Worm (Caenorhabditis elegans) whole organism, L3 larva: ENCODE data around the gene F02D10.2.

Experiments
- ceh-9 ChIP-seq: sonication (generic microtip); optimal IDR thresholded peaks from 2 replicates; lab custom pipeline; 2018; ENCODE audit warnings: missing biosample characterization, missing genetic modification characterization
- elt-2 ChIP-seq: sonication (generic microtip); optimal IDR thresholded peaks from 2 replicates; lab custom pipeline; 2016; ENCODE audit warnings: missing genetic modification reagents, mild to moderate bottlenecking, missing genetic modification characterization, missing compliant biosample characterization
- elt-3 ChIP-seq, 3 experiments: fragments of 150-350 bp in 1 of 3; sonication (generic microtip) in 2 of 3; optimal IDR thresholded peaks; 2 replicates in 2 of 3; 4 replicates in 1 of 3; lab custom pipeline; 2014 to 2017; ENCODE audit warnings: missing biosample characterization in 3 of 3, missing genetic modification characterization in 3 of 3
- fkh-2 ChIP-seq: fragments of 150-350 bp; optimal IDR thresholded peaks from 2 replicates; lab custom pipeline; 2014; ENCODE audit warnings: missing biosample characterization, missing genetic modification reagents, missing genetic modification characterization
- fos-1 ChIP-seq: fragments of 150-350 bp; optimal IDR thresholded peaks from 2 replicates; lab custom pipeline; 2014; ENCODE audit warnings: missing biosample characterization, missing genetic modification characterization
- nhr-237 ChIP-seq: fragments of 150-350 bp; optimal IDR thresholded peaks from 2 replicates; lab custom pipeline; 2014; ENCODE audit warnings: missing biosample characterization, missing genetic modification characterization
- nhr-28 ChIP-seq: fragments of 150-350 bp; optimal IDR thresholded peaks from 2 replicates; lab custom pipeline; 2014; ENCODE audit warnings: missing biosample characterization, missing genetic modification characterization
- pha-4 ChIP-seq: fragments of 150-350 bp; optimal IDR thresholded peaks from 2 replicates; lab custom pipeline; 2014; ENCODE audit warnings: missing biosample characterization, missing genetic modification reagents, missing genetic modification characterization
- snpc-4 ChIP-seq: fragments of 150-350 bp; optimal IDR thresholded peaks from 2 replicates; lab custom pipeline; 2014; ENCODE audit warnings: missing biosample characterization, missing genetic modification characterization
- ztf-11 ChIP-seq: fragments of 150-350 bp; optimal IDR thresholded peaks from 2 replicates; lab custom pipeline; 2014; ENCODE audit warnings: missing biosample characterization, missing genetic modification characterization
- ztf-4 ChIP-seq: fragments of 150-350 bp; optimal IDR thresholded peaks from 2 replicates; lab custom pipeline; 2014; ENCODE audit warnings: missing biosample characterization, missing genetic modification characterization

DNA sequence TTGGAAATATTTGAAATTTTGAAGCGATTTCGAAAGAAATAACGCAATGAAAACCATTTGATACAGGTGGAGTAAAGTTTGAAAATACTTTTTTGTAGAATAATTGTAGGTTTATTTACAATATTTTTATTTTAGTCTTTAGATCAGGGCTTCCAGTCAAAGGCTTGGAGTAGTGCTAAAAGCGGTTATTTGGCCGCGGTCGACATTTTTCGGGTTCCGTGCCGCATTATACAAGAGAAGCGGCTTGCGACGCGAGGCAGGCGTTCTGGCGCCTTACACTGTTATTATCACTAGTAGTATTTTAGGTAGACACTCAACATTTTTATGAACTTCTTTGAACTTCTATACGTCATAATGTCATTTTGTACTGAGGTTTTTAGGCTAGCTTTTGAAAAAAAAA, 42.8 kb upstream of the F02D10.2 start:
- no peak for TF ChIP-seq fos-1 (tag; lab: Kevin White, UChicago)
- no peak for TF ChIP-seq ztf-11 (tag; lab: Kevin White, UChicago)
- TF ChIP-seq fkh-2 (tag; lab: Kevin White, UChicago) = no peak
- no peak for TF ChIP-seq elt-3 (tag; optimal IDR thresholded peaks at IDR 0.05; lab: Kevin White, UChicago)
- no peak for TF ChIP-seq nhr-28
- no peak for TF ChIP-seq snpc-4 (tag; lab: Kevin White, UChicago)
- no peak for TF ChIP-seq ztf-4 (tag; lab: Kevin White, UChicago)
- no peak for TF ChIP-seq elt-2
- no peak for TF ChIP-seq ceh-9 (tag; lab: Kevin White, UChicago)
- no peak for TF ChIP-seq pha-4 (tag; lab: Kevin White, UChicago)
- TF ChIP-seq nhr-237 = no peak
